Worm (Caenorhabditis elegans) whole organism, L1 larva: ENCODE data around the gene C32D5.7.

ENCODE experiments used
- C16A3.4 ChIP-seq: fragments of 150-350 bp; optimal IDR thresholded peaks from 2 replicates; lab custom pipeline; 2014; ENCODE audit warnings: missing biosample characterization, missing genetic modification characterization
- C34B4.2 ChIP-seq: sonication (generic microtip); optimal IDR thresholded peaks from 2 replicates; lab custom pipeline; 2017; ENCODE audit warnings: mild to moderate bottlenecking, missing genetic modification characterization, missing compliant biosample characterization
- F16B12.6 ChIP-seq: fragments of 150-350 bp; optimal IDR thresholded peaks from 2 replicates; lab custom pipeline; 2014; ENCODE audit warnings: missing biosample characterization, missing genetic modification characterization
- Y116A8C.19 ChIP-seq: sonication (generic microtip); optimal IDR thresholded peaks from 2 replicates; lab custom pipeline; 2016; ENCODE audit warnings: missing compliant biosample characterization, missing genetic modification characterization, borderline replicate concordance
- ama-1 ChIP-seq: fragments of 150-350 bp; optimal IDR thresholded peaks from 2 replicates; lab custom pipeline; 2014
- ceh-63 ChIP-seq: fragments of 200-800 bp; sonication (Bioruptor generic); optimal IDR thresholded peaks from 2 replicates; lab custom pipeline; 2018; ENCODE audit warnings: mild to moderate bottlenecking, missing genetic modification characterization, missing compliant biosample characterization
- ceh-8 ChIP-seq: fragments of 200-800 bp; sonication (Bioruptor generic); optimal IDR thresholded peaks from 2 replicates; lab custom pipeline; 2018; ENCODE audit warnings: mild to moderate bottlenecking, missing genetic modification characterization, moderate library complexity, missing compliant biosample characterization
- ceh-82 ChIP-seq, 3 experiments: fragments of 150-350 bp in 1 of 3; sonication (generic microtip) in 2 of 3; optimal IDR thresholded peaks; 2 replicates each; lab custom pipeline; 2014 to 2017; ENCODE audit warnings: missing biosample characterization in 3 of 3, missing genetic modification characterization in 3 of 3
- ceh-90 ChIP-seq: sonication (generic microtip); optimal IDR thresholded peaks from 2 replicates; lab custom pipeline; 2016; ENCODE audit warnings: missing genetic modification characterization, missing compliant biosample characterization
- ces-1 ChIP-seq: fragments of 150-350 bp; optimal IDR thresholded peaks from 2 replicates; lab custom pipeline; 2014; ENCODE audit warnings: missing biosample characterization, missing genetic modification reagents, missing genetic modification characterization
- egl-13 ChIP-seq: sonication (generic microtip); optimal IDR thresholded peaks from 2 replicates; lab custom pipeline; 2016; ENCODE audit warnings: missing genotype, missing genetic modification reagents, missing genetic modification characterization, missing compliant biosample characterization
- egl-27 ChIP-seq, 2 experiments: fragments of 150-350 bp in 1 of 2; sonication (generic microtip); optimal IDR thresholded peaks; 3 replicates each; lab custom pipeline; 2017 to 2018; ENCODE audit warnings: missing biosample characterization in 2 of 2, missing genetic modification characterization in 2 of 2, missing genetic modification reagents in 2 of 2
- elt-2 ChIP-seq: sonication (generic microtip); optimal IDR thresholded peaks from 2 replicates; lab custom pipeline; 2016; ENCODE audit warnings: missing genetic modification characterization, mild to moderate bottlenecking, inconsistent platforms, missing compliant biosample characterization, missing genetic modification reagents
- elt-3 ChIP-seq, 6 experiments: fragments of 150-350 bp in 1 of 6; sonication (generic microtip); optimal IDR thresholded peaks; 2 replicates each; lab custom pipeline; 2017 to 2018; ENCODE audit warnings: missing biosample characterization in 6 of 6, missing genetic modification characterization in 6 of 6, inconsistent platforms in 1 of 6
- fkh-4 ChIP-seq: sonication (generic microtip); optimal IDR thresholded peaks from 2 replicates; lab custom pipeline; 2016; ENCODE audit warnings: missing compliant biosample characterization, missing genetic modification characterization, borderline replicate concordance
- fkh-8 ChIP-seq: sonication (generic microtip); optimal IDR thresholded peaks from 2 replicates; lab custom pipeline; 2016; ENCODE audit warnings: mild to moderate bottlenecking, missing genetic modification characterization, missing compliant biosample characterization
- hlh-17 ChIP-seq: fragments of 200-800 bp; sonication (Bioruptor generic); optimal IDR thresholded peaks from 2 replicates; lab custom pipeline; 2018; ENCODE audit warnings: missing genetic modification characterization, mild to moderate bottlenecking, missing compliant biosample characterization, moderate library complexity, borderline replicate concordance
- hpl-2 ChIP-seq: fragments of 150-350 bp; optimal IDR thresholded peaks from 2 replicates; lab custom pipeline; 2014; ENCODE audit warnings: missing biosample characterization, missing genetic modification reagents, missing genetic modification characterization
- lin-14 ChIP-seq: fragments of 200-800 bp; sonication (Bioruptor generic); optimal IDR thresholded peaks from 2 replicates; lab custom pipeline; 2018; ENCODE audit warnings: mild to moderate bottlenecking, missing genetic modification characterization, moderate library complexity, missing compliant biosample characterization
- lin-35 ChIP-seq, 2 experiments: fragments of 150-350 bp; optimal IDR thresholded peaks; 2 replicates each; lab custom pipeline; 2014; ENCODE audit warnings: missing biosample characterization in 2 of 2, missing genetic modification characterization in 2 of 2, missing genetic modification reagents in 2 of 2
- lin-39 ChIP-seq: fragments of 150-350 bp; optimal IDR thresholded peaks from 2 replicates; lab custom pipeline; 2014; ENCODE audit warnings: missing biosample characterization, missing genetic modification reagents, missing genetic modification characterization
- lir-3 ChIP-seq: sonication (generic microtip); optimal IDR thresholded peaks from 2 replicates; lab custom pipeline; 2016; ENCODE audit warnings: mild to moderate bottlenecking, missing genetic modification characterization, moderate library complexity, missing compliant biosample characterization; ENCODE audit not compliant: poor library complexity
- lsy-2 ChIP-seq, 2 experiments: fragments of 150-350 bp; optimal IDR thresholded peaks; 2 replicates each; lab custom pipeline; 2014; ENCODE audit warnings: missing biosample characterization in 2 of 2, missing genetic modification characterization in 2 of 2
- mab-9 ChIP-seq: fragments of 200-800 bp; sonication (Bioruptor generic); IDR thresholded peaks from 2 replicates; pipeline ENCODE4 v1.3.6; 2022; ENCODE audit warnings: missing genetic modification reagents, missing genetic modification characterization, missing compliant biosample characterization
- mdl-1 ChIP-seq, 2 experiments: fragments of 150-350 bp; optimal IDR thresholded peaks; 2 replicates each; lab custom pipeline; 2014 to 2017; ENCODE audit warnings: missing biosample characterization in 2 of 2, missing genetic modification characterization in 2 of 2, inconsistent platforms in 1 of 2
- mef-2 ChIP-seq: fragments of 150-350 bp; optimal IDR thresholded peaks from 2 replicates; lab custom pipeline; 2014; ENCODE audit warnings: missing biosample characterization, missing genetic modification characterization
- mep-1 ChIP-seq: fragments of 150-350 bp; optimal IDR thresholded peaks from 2 replicates; lab custom pipeline; 2014; ENCODE audit warnings: missing biosample characterization, missing genetic modification characterization
- nhr-11 ChIP-seq: fragments of 150-350 bp; optimal IDR thresholded peaks from 2 replicates; lab custom pipeline; 2014; ENCODE audit warnings: missing biosample characterization, missing genetic modification characterization
- nhr-12 ChIP-seq: sonication (generic microtip); optimal IDR thresholded peaks from 2 replicates; lab custom pipeline; 2017; ENCODE audit warnings: missing biosample characterization, missing genetic modification characterization
- nhr-20 ChIP-seq: sonication (generic microtip); optimal IDR thresholded peaks from 2 replicates; lab custom pipeline; 2016; ENCODE audit warnings: mild to moderate bottlenecking, missing genetic modification characterization, missing compliant biosample characterization
- nhr-47 ChIP-seq: sonication (generic microtip); optimal IDR thresholded peaks from 2 replicates; lab custom pipeline; 2016; ENCODE audit warnings: mild to moderate bottlenecking, missing genetic modification characterization, moderate library complexity, missing compliant biosample characterization
- nhr-77 ChIP-seq: fragments of 150-350 bp; optimal IDR thresholded peaks from 2 replicates; lab custom pipeline; 2014; ENCODE audit warnings: missing biosample characterization, missing genetic modification characterization
- nhr-84 ChIP-seq: sonication (generic microtip); optimal IDR thresholded peaks from 2 replicates; lab custom pipeline; 2017; ENCODE audit warnings: missing biosample characterization, missing genetic modification characterization
- nhr-85 ChIP-seq: sonication (generic microtip); peaks from one replicate; lab custom pipeline; 2016; ENCODE audit warnings: missing genetic modification characterization, inconsistent platforms, missing compliant biosample characterization
- nhr-90 ChIP-seq: sonication (generic microtip); optimal IDR thresholded peaks from 2 replicates; lab custom pipeline; 2016; ENCODE audit warnings: mild to moderate bottlenecking, missing genetic modification characterization, missing compliant biosample characterization; ENCODE audit not compliant: poor library complexity
- pag-3 ChIP-seq: sonication (generic microtip); optimal IDR thresholded peaks from 2 replicates; lab custom pipeline; 2017; ENCODE audit warnings: missing genetic modification characterization, mild to moderate bottlenecking, missing compliant biosample characterization, antibody characterized with exemption, borderline replicate concordance; ENCODE audit not compliant: insufficient read depth
- snu-23 ChIP-seq: sonication (generic microtip); optimal IDR thresholded peaks from 2 replicates; lab custom pipeline; 2016; ENCODE audit warnings: missing genetic modification characterization, missing compliant biosample characterization
- sox-4 ChIP-seq: sonication (generic microtip); optimal IDR thresholded peaks from 2 replicates; lab custom pipeline; 2016; ENCODE audit warnings: missing genetic modification characterization, missing compliant biosample characterization
- sup-37 ChIP-seq: fragments of 200-800 bp; sonication (Bioruptor generic); optimal IDR thresholded peaks from 2 replicates; lab custom pipeline; 2018; ENCODE audit warnings: mild to moderate bottlenecking, missing genetic modification characterization, missing compliant biosample characterization
- swsn-7 ChIP-seq: sonication (generic microtip); optimal IDR thresholded peaks from 2 replicates; lab custom pipeline; 2016; ENCODE audit warnings: missing genetic modification characterization, missing compliant biosample characterization
- tbx-2 ChIP-seq: sonication (generic microtip); optimal IDR thresholded peaks from 2 replicates; lab custom pipeline; 2016; ENCODE audit warnings: missing genetic modification characterization, missing compliant biosample characterization
- tlp-1 ChIP-seq: fragments of 150-350 bp; optimal IDR thresholded peaks from 2 replicates; lab custom pipeline; 2014; ENCODE audit warnings: missing biosample characterization, missing genetic modification characterization
- unc-130 ChIP-seq: fragments of 150-350 bp; optimal IDR thresholded peaks from 2 replicates; lab custom pipeline; 2017; ENCODE audit warnings: missing biosample characterization, missing genetic modification characterization, inconsistent platforms
- unc-98 ChIP-seq: fragments of 200-800 bp; sonication (Bioruptor generic); IDR thresholded peaks from 2 replicates; pipeline ENCODE4 v1.3.6; 2022; ENCODE audit warnings: missing genetic modification characterization, missing compliant biosample characterization
- vab-15 ChIP-seq: sonication (generic microtip); optimal IDR thresholded peaks from 2 replicates; lab custom pipeline; 2017; ENCODE audit warnings: missing genotype, mild to moderate bottlenecking, missing genetic modification characterization, missing compliant biosample characterization
- zip-4 ChIP-seq: fragments of 200-800 bp; sonication (Bioruptor generic); optimal IDR thresholded peaks from 2 replicates; lab custom pipeline; 2018; ENCODE audit warnings: mild to moderate bottlenecking, missing genetic modification characterization, moderate library complexity, missing compliant biosample characterization
- ztf-11 ChIP-seq, 2 experiments: sonication (generic microtip); optimal IDR thresholded peaks; 2 replicates each; lab custom pipeline; 2016 to 2017; ENCODE audit warnings: missing genetic modification characterization in 2 of 2, missing biosample characterization in 1 of 2, missing compliant biosample characterization in 1 of 2
- ztf-4 ChIP-seq: fragments of 150-350 bp; optimal IDR thresholded peaks from 2 replicates; lab custom pipeline; 2014; ENCODE audit warnings: missing biosample characterization, missing genetic modification characterization

Gene C32D5.7

ce11 chrII:6347341-6348118 is 7.7 kb upstream of the C32D5.7 start, which contains the start of gene lgg-1 (continued):
- TF ChIP-seq ceh-90 (tag; lab: Kevin White, UChicago) (no peak), elt-3 (tag; optimal IDR thresholded peaks at IDR 0.05; lab: Kevin White, UChicago) (peak in 1 of 6 experiments; percentile 23), snu-23 (GFP tag; lab: Kevin White, UChicago) (peak; percentile 83), lir-3 (tag; lab: Kevin White, UChicago) (peak; percentile 35), nhr-77 (tag; lab: Kevin White, UChicago) (no peak), nhr-11 (tag; lab: Kevin White, UChicago) (no peak), unc-130 (tag; lab: Kevin White, UChicago) (no peak), Y116A8C.19 (tag; lab: Kevin White, UChicago) (no peak), ceh-63 (GFP tag; lab: Kevin White, UChicago) (peak; percentile 73), mef-2 (tag; lab: Kevin White, UChicago) (no peak), lin-14 (GFP tag; lab: Kevin White, UChicago) (peak; percentile 84)

- TF ChIP-seq C16A3.4 (tag; lab: Kevin White, UChicago) (peak; percentile 68), C34B4.2 (tag; lab: Kevin White, UChicago) (no peak), pag-3 (no peak), tbx-2 (tag; lab: Kevin White, UChicago) (no peak), zip-4 (GFP tag; lab: Kevin White, UChicago) (peak; percentile 63), hlh-17 (GFP tag; lab: Kevin White, UChicago) (no peak), nhr-85 (tag; lab: Kevin White, UChicago) (peak; percentile 76), nhr-47 (peak; percentile 61), elt-3 (tag; optimal IDR thresholded peaks at IDR 0.05; lab: Kevin White, UChicago) (peak in 2 of 6 experiments; percentile 12 to 75), lsy-2 (tag; optimal IDR thresholded peaks at IDR 0.05; lab: Kevin White, UChicago) (peak; percentile 53 to 63), ceh-8 (GFP tag; lab: Kevin White, UChicago) (no peak), egl-27 (tag; optimal IDR thresholded peaks at IDR 0.05; lab: Kevin White, UChicago) (no peak), vab-15 (tag; lab: Kevin White, UChicago) (no peak), egl-13 (no peak), ztf-4 (peak; percentile 86), lin-35 (GFP tag; optimal IDR thresholded peaks at IDR 0.05; lab: Kevin White, UChicago) (peak in 1 of 2 experiments; percentile 66), nhr-12 (no peak), ama-1 (peak; percentile 84), fkh-8 (tag; lab: Kevin White, UChicago) (peak; percentile 71), lin-39 (tag; lab: Kevin White, UChicago) (no peak), F16B12.6 (tag; lab: Kevin White, UChicago) (no peak), ztf-11 (tag; optimal IDR thresholded peaks at IDR 0.05; lab: Kevin White, UChicago) (no peak), mep-1 (tag; lab: Kevin White, UChicago) (peak; percentile 63), ceh-82 (tag; optimal IDR thresholded peaks at IDR 0.05; lab: Kevin White, UChicago) (no peak), elt-2 (peak; percentile 64), tlp-1 (tag; lab: Kevin White, UChicago) (no peak), swsn-7 (tag; lab: Kevin White, UChicago) (peak; percentile 33), sup-37 (no peak), sox-4 (no peak), nhr-20 (tag; lab: Kevin White, UChicago) (peak; percentile 56), hpl-2 (peak; percentile 80), mdl-1 (tag; optimal IDR thresholded peaks at IDR 0.05; lab: Kevin White, UChicago) (peak in 1 of 2 experiments; percentile 5), ces-1 (GFP tag; lab: Kevin White, UChicago) (no peak), nhr-84 (tag; lab: Kevin White, UChicago) (no peak), mab-9 (GFP tag; lab: Robert Waterston, UW) (no peak), snu-23 (GFP tag; lab: Kevin White, UChicago) (peak; percentile 70), unc-98 (0 out of 2 replicates have a peak, but pooled peaks have one; percentile 6), nhr-90 (peak; percentile 75), fkh-4 (no peak)
Observed at ce11 chrII:6346551-6347079, 6.8 kb upstream of the C32D5.7 start.
